Worm (Caenorhabditis elegans): ENCODE results near the gene plg-1.

- no peak for TF ChIP-seq W03F9.2 (tag; optimal IDR thresholded peaks at IDR 0.05)
- no peak for TF ChIP-seq him-1 (tag; optimal IDR thresholded peaks at IDR 0.05)
Measured at ce11 chrIII:8807246-8807645, 44.8 kb upstream of the plg-1 start, which contains the start of gene F54F2.7.
